Worm (Caenorhabditis elegans): ENCODE measurements around the gene T26E4.2.

The T26E4.2 gene

ce11 chrV:15817746-15818145 lies 36.6 kb downstream of the T26E4.2 start, which contains the start of gene abf-3:
Gene abf-3, minus strand, starts transcription at chrV:15817846.
- TF ChIP-seq mbf-1 (tag; optimal IDR thresholded peaks at IDR 0.05) (no peak), crh-2 (tag; optimal IDR thresholded peaks at IDR 0.05) (no peak), nhr-129 (tag; optimal IDR thresholded peaks at IDR 0.05) (no peak), ceh-16 (tag; optimal IDR thresholded peaks at IDR 0.05) (no peak), nhr-21 (tag; optimal IDR thresholded peaks at IDR 0.05) (no peak), C34F6.9 (tag; optimal IDR thresholded peaks at IDR 0.05) (no peak), gmeb-1 (tag; optimal IDR thresholded peaks at IDR 0.05) (no peak), mdl-1 (tag; optimal IDR thresholded peaks at IDR 0.05) (no peak), alr-1 (tag; optimal IDR thresholded peaks at IDR 0.05) (no peak), sem-4 (tag; optimal IDR thresholded peaks at IDR 0.05) (no peak), elt-3 (tag; optimal IDR thresholded peaks at IDR 0.05) (no peak)

ce11 chrV:15819983-15820382 lies 38.8 kb downstream of the T26E4.2 start, which contains the start of gene srbc-48:
Gene srbc-48, plus strand, starts transcription at chrV:15820283.
- no peak for TF ChIP-seq lin-13 (GFP tag; optimal IDR thresholded peaks at IDR 0.05)
- TF ChIP-seq ztf-1 (GFP tag; conservative IDR thresholded peaks at IDR 0.05), result no peak
- TF ChIP-seq nhr-10 (tag; optimal IDR thresholded peaks at IDR 0.05), result no peak

ce11 chrV:15821398-15821797 lies 40.2 kb downstream of the T26E4.2 start, which contains the start of gene srbc-49:
Gene srbc-49, plus strand, starts transcription at chrV:15821698.
- TF ChIP-seq C34F6.9 (tag; optimal IDR thresholded peaks at IDR 0.05) (no peak), egl-27 (tag; optimal IDR thresholded peaks at IDR 0.05) (no peak), alr-1 (tag; optimal IDR thresholded peaks at IDR 0.05) (no peak), skn-1 (tag; optimal IDR thresholded peaks at IDR 0.05) (no peak), sem-4 (tag; optimal IDR thresholded peaks at IDR 0.05) (no peak), ceh-82 (tag; optimal IDR thresholded peaks at IDR 0.05) (no peak), Y55F3AM.14 (GFP tag; optimal IDR thresholded peaks at IDR 0.05) (no peak), nhr-237 (tag; optimal IDR thresholded peaks at IDR 0.05) (no peak), nhr-10 (tag; optimal IDR thresholded peaks at IDR 0.05) (no peak), fos-1 (tag; optimal IDR thresholded peaks at IDR 0.05) (no peak), zag-1 (tag; optimal IDR thresholded peaks at IDR 0.05) (no peak), nhr-12 (tag; optimal IDR thresholded peaks at IDR 0.05) (no peak), ztf-4 (tag; optimal IDR thresholded peaks at IDR 0.05) (no peak), sma-9 (GFP tag; optimal IDR thresholded peaks at IDR 0.05) (no peak), sma-9 (tag; optimal IDR thresholded peaks at IDR 0.05) (no peak)

- TF ChIP-seq lsy-2 (tag; optimal IDR thresholded peaks at IDR 0.05) (no peak), nhr-12 (tag; optimal IDR thresholded peaks at IDR 0.05) (no peak), snpc-4 (tag; optimal IDR thresholded peaks at IDR 0.05) (no peak), lin-39 (tag; optimal IDR thresholded peaks at IDR 0.05) (no peak), unc-55 (GFP tag; optimal IDR thresholded peaks at IDR 0.05) (no peak), elt-1 (tag; optimal IDR thresholded peaks at IDR 0.05) (no peak), blmp-1 (tag; optimal IDR thresholded peaks at IDR 0.05; ENCODE audit: insufficient read depth) (no peak), ztf-4 (tag; optimal IDR thresholded peaks at IDR 0.05) (no peak), nhr-11 (tag; optimal IDR thresholded peaks at IDR 0.05) (no peak), F13H6.1 (tag; optimal IDR thresholded peaks at IDR 0.05) (no peak), skn-1 (tag; optimal IDR thresholded peaks at IDR 0.05) (no peak)
Measured at ce11 chrV:15824866-15825265, 43.7 kb downstream of the T26E4.2 start, which contains the start of gene srbc-50. Gene srbc-50, minus strand, starts transcription at chrV:15824966.

- TF ChIP-seq blmp-1 (tag; optimal IDR thresholded peaks at IDR 0.05; ENCODE audit: insufficient read depth) (no peak), nhr-10 (tag; optimal IDR thresholded peaks at IDR 0.05) (no peak), mab-5 (tag; optimal IDR thresholded peaks at IDR 0.05) (no peak), nhr-129 (tag; optimal IDR thresholded peaks at IDR 0.05) (no peak), mdl-1 (tag; optimal IDR thresholded peaks at IDR 0.05) (no peak), unc-55 (GFP tag; optimal IDR thresholded peaks at IDR 0.05) (no peak), nhr-237 (tag; optimal IDR thresholded peaks at IDR 0.05) (no peak), ztf-1 (GFP tag; conservative IDR thresholded peaks at IDR 0.05) (no peak), lin-39 (tag; optimal IDR thresholded peaks at IDR 0.05) (no peak), nhr-25 (tag; optimal IDR thresholded peaks at IDR 0.05) (no peak), gmeb-1 (tag; optimal IDR thresholded peaks at IDR 0.05) (no peak), F13H6.1 (tag; optimal IDR thresholded peaks at IDR 0.05) (no peak)
Measured at ce11 chrV:15826110-15826509, 44.9 kb downstream of the T26E4.2 start, which contains the start of gene srbc-51. Gene srbc-51, plus strand, starts transcription at chrV:15826410.

Data from whole organism, L2 larva.